Fruit fly (Drosophila melanogaster) Kc167 (cell line): ENCODE data around the gene CG15599.

Experiments used
- Myc ChIP-seq: fragments of >200 bp; optimal IDR thresholded peaks from 2 replicates; lab custom pipeline; 2017; ENCODE audit warnings: missing external identifiers
- Sin3A ChIP-seq: fragments of >200 bp; optimal IDR thresholded peaks from 2 replicates; lab custom pipeline; 2018; ENCODE audit warnings: missing external identifiers
- h ChIP-seq: fragments of >200 bp; optimal IDR thresholded peaks from 3 replicates; lab custom pipeline; 2018; ENCODE audit warnings: missing external identifiers
- insv ChIP-seq: fragments of >200 bp; optimal IDR thresholded peaks from 3 replicates; lab custom pipeline; 2018; ENCODE audit warnings: missing external identifiers
- psq ChIP-seq: fragments of >200 bp; optimal IDR thresholded peaks from 2 replicates; lab custom pipeline; 2017; ENCODE audit warnings: missing external identifiers
- ttk ChIP-seq: sonication (Bioruptor generic); optimal IDR thresholded peaks from 2 replicates; lab custom pipeline; 2017; ENCODE audit warnings: missing external identifiers

The CG15599 gene

DNA sequence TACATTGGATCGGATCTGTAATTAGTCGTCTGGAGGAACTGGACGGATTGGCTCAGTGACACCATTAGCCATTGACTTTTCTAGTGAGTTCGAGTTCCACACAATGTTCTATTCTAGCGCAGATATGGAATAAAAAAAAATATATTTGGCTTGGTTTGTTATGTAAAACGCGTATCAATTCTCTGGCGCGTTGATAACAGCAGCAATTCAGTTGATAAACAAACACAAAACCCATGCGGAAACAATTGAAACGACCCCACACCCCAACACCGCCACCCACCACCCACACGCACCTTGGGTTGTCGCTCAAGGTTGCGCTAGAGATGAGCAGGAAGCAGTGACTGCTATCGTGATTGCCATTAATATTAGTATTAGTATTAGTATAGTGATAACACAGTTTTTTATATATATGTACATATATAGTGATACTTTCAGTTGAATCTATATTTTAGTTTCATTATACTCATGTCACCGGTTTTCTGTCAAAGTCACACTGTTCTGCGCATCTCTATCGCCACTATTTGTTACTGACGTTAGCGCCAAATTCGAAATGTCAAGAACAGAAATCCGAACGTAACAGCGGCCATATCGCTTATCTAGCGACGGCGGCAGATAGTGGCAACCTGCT, 9.0 kb upstream of the CG15599 start:
- TF ChIP-seq Sin3A (lab: Kevin White, UChicago) (no peak), psq (lab: Kevin White, UChicago) (no peak), Myc (lab: Kevin White, UChicago) (no peak), ttk (no peak), h (no peak), insv (lab: Kevin White, UChicago) (no peak)

DNA sequence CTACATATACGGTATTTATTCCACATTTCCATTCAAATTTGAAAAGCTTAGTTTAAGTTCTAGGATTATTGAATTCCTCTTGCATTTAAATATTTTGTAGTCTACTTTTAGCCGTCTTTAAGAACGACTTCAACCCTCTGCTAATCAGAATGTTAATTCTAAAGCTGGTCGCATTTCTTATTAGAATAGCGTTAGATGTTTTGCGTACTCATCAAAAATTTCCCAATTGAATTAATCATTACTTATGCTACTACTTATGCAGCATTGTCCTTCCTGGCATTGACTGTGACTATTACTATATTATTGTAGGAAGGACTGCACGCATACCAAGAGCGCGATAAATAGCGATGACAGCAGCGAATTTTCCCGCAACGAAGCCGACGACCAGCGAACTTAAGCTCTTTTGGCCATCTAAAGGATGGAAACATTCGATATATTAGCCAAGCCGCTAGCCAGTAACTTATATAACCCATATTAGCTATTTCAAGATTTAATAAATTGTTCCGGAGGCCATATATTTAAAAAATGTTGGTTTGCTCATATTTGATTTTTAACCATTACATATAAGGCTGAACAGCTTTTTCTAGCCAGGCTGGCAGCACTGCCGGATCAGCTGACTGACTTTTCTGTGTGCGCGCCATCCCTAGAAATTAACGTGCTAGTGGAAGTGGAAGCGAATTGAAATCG, 8.3 kb upstream of the CG15599 start, which contains the start of gene CG8128:
CG8128 (plus strand) TSS at position 641 of the 687 bp plus-strand sequence.
- TF ChIP-seq Sin3A (lab: Kevin White, UChicago), result no peak
- TF ChIP-seq ttk, result no peak
- TF ChIP-seq insv (lab: Kevin White, UChicago), result no peak
- no peak for TF ChIP-seq h
- TF ChIP-seq Myc (lab: Kevin White, UChicago), result no peak

DNA sequence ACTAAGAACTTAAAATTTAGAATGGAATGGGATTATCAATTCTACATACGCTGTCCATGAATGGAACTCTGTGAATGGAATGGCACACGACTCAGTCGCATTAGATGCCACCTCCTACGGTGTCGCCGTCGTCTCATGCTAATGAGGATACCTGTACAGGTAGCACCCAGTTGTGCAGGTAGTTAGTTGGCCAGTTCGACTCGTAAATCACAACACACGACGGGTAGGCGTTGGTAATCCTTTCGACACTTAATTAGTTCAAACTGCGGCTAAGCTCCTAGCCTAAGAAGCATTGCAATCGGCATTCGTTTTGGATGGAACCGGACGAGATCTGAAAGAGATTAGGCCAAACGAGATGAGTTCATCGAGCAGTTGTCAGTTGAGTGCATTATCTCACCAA, 4.2 kb downstream of the CG15599 start:
- no peak for TF ChIP-seq insv (lab: Kevin White, UChicago)
- TF ChIP-seq Sin3A (lab: Kevin White, UChicago), result no peak
- no peak for TF ChIP-seq h
- TF ChIP-seq Myc (lab: Kevin White, UChicago), result no peak
- TF ChIP-seq psq (lab: Kevin White, UChicago), result no peak
- TF ChIP-seq ttk, result no peak

DNA sequence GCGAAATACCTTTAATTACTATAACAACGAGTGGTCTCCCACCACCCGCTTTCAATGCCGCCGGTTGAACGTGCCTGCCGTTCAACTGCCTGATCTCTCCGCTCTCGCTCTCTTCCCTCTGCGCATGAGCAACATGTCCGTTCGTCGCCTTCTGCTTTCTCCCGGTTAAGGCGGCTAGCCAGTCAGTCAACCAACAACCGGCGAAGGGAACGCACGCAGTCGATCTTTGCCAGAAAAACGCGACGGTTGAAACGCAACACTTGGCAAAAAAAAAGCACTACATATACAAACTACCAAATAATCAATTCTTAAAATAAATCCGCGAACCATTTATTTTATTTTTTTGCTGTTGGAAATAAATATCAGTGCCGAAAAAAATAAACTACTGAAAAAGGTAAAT, 13.4 kb downstream of the CG15599 start, which contains the start of gene CG12708:
CG12708 (plus strand) TSS at position 183 of the 400 bp plus-strand sequence.
- TF ChIP-seq Sin3A (lab: Kevin White, UChicago) (no peak), Myc (lab: Kevin White, UChicago) (no peak), psq (lab: Kevin White, UChicago) (no peak), h (no peak), insv (lab: Kevin White, UChicago) (no peak), ttk (no peak)

DNA sequence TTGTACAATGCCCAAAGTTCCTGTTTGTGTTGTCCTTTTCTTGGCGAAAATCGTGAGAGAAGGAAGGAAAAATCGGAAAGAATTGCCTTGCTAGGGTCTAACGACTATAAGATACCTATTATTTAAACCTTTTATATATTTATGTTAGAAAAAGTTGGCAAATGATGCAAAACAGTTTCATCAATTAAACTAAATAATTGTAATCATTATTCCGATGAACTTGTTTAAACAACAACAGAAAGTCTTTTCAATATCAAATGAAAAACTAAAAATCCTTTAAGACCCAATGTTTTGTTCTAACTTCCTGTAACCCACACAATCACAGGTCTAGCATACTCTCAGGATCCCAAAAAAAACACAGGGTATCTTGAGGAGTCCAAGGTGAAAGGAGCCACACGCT, 14.3 kb downstream of the CG15599 start:
- TF ChIP-seq Sin3A (lab: Kevin White, UChicago) (no peak), psq (lab: Kevin White, UChicago) (no peak), h (no peak), Myc (lab: Kevin White, UChicago) (no peak), ttk (no peak), insv (lab: Kevin White, UChicago) (no peak)

DNA sequence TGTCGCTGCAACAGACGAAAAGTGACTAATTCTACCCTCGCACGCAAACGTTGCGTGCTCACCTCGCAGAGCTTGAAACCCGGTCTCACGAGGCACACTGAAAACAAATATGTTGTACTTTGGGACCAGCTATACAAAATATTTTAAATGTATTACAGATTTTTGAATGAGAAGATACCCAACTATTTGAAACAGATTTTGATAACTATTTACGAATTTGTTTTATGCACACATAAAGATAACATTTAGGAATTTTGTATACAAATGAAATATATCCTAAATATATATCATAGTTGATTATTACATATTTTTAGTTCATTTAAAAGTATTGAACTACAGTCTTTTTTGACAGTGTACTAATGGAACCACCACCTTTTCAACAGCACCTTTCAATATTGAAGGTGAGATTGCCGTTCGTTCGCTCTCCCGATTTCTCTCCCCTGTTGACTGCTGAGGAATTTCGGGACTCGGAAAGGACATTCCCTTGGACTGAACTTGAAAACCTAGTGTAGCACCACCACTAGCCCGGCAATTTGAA, 17.6 kb downstream of the CG15599 start, which contains the start of gene CG15646:
CG15646 (minus strand) TSS at position 4 of the 538 bp plus-strand sequence.
- no peak for TF ChIP-seq Sin3A (lab: Kevin White, UChicago)
- no peak for TF ChIP-seq ttk
- TF ChIP-seq psq (lab: Kevin White, UChicago), result no peak
- TF ChIP-seq insv (lab: Kevin White, UChicago), result no peak

DNA sequence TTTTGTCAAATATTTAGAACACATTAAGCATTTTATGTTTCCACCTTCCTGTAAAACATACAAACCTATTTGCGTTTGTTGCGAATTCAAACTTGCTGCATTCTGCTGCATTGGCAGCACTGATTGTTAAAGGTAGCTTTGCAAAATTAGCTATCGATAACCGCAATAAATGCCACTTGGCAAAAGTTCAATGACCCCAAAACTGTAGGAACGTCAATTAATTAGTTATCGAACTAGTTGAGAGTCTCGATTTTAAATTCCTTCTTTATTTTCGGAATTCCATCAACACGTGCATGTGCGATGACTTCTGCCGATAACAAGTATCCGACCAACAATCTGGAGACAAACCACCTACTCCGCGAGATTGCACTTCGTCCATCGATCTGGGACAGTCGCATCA, 26.4 kb downstream of the CG15599 start, which contains the start of gene CG8119:
CG8119 (plus strand) TSS at position 301 of the 400 bp plus-strand sequence.
- TF ChIP-seq insv (lab: Kevin White, UChicago) (no peak), h (no peak), Sin3A (lab: Kevin White, UChicago) (no peak), Myc (lab: Kevin White, UChicago) (no peak), ttk (no peak), psq (lab: Kevin White, UChicago) (no peak)

DNA sequence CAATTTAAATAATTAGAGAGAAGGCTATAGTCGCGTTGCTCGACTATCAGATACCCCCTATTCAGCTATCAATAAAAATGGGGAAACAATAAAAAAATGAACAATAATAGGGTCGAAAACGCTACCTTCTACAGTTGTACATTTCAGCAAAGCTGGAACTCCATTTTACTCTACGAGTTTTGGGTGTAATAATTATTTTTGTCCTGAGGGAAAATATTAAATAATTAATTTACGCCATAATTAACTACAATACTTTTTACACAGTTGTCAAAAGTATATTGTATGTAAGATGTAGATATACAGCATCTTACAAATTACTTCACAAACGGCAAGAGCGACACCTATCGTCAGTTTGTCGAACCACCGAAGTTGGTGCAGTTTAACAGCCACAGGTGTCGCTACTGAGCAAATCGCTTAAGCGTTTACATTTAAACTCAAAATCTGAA, 35.3 kb downstream of the CG15599 start:
- TF ChIP-seq insv (lab: Kevin White, UChicago) (no peak), psq (lab: Kevin White, UChicago) (no peak), h (no peak), ttk (no peak), Myc (lab: Kevin White, UChicago) (no peak), Sin3A (lab: Kevin White, UChicago) (no peak)

DNA sequence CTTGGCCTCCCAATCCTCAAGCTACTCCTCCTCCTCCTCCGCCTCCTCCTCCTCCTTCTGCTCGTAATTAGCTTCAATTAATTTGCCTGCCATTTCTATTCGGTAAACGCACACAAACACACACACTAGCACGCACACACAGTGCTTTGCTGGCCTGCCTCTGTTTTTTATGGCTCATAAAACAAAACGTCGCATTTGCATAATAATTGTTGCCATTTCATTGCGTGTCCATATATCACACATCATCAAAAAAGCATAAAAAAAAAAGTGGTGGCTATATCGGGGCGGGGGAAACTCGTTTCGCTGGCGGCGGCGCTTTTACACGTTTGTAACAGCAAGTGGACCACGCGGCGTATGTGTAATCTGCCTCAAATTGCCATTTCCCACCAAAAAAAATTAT, 37.1 kb downstream of the CG15599 start:
- TF ChIP-seq psq (lab: Kevin White, UChicago) (no peak), Sin3A (lab: Kevin White, UChicago) (no peak), h (no peak), Myc (lab: Kevin White, UChicago) (no peak), insv (lab: Kevin White, UChicago) (no peak), ttk (no peak)

DNA sequence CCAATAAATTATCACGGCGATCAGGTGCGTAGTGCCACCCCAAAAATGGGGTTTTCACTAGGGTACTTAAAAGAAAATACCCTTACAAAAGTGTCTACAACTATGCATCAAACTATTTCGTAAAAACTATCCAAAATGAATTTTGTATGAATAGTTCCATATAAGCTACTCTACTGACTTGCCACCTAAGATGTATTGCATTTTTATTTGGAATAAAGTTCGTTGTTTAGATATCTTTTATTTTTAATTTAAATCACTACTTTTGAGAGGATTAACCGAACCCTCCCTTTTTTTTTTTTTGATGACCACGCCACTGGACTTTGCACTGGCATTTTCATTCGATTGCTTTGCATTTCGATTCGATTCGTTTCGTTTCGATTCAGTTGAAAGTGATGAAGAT, 39.1 kb downstream of the CG15599 start:
- TF ChIP-seq Myc (lab: Kevin White, UChicago), result no peak
- TF ChIP-seq insv (lab: Kevin White, UChicago), result no peak
- no peak for TF ChIP-seq Sin3A (lab: Kevin White, UChicago)
- TF ChIP-seq ttk, result no peak
- TF ChIP-seq psq (lab: Kevin White, UChicago), result no peak
- TF ChIP-seq h, result no peak

DNA sequence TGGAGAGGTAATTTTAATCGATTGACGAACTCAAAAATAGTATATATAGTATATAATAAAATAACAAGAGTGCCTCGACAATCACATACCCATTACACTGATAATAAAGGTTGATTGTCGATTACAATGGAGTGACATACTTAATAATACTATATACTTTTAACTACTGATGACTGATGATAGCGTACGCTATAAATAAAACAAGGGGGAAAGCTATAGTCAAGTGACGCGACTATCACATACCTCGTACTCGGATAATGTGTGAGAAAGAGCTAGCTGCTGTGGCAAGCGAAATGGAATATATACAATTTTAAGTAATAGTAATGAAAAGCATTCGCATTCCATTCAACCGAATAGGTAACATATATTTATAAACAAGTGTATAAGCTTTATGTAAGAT, 40.5 kb downstream of the CG15599 start:
- TF ChIP-seq insv (lab: Kevin White, UChicago) (no peak), h (no peak), psq (lab: Kevin White, UChicago) (no peak), ttk (no peak), Myc (lab: Kevin White, UChicago) (no peak), Sin3A (lab: Kevin White, UChicago) (no peak)

DNA sequence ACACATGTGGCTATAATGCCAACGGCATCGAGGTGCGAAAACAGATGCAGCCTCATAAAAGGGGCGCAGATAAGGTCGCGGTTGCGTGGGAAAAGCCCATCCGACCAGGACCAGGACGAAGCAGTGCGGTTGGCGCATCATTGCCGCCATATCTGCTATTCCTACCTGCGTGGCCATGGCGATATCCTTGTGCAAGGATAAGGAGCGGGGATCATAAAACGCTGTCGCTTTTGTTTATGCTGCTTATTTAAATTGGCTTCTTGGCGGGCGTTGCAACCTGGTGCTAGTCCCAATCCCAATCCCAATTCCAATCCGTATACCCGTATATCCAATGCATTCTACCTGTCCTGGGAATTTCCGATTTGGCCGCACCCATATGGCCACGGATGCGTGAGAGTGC, 41.9 kb downstream of the CG15599 start:
- TF ChIP-seq h, result no peak
- TF ChIP-seq Sin3A (lab: Kevin White, UChicago), result no peak
